Fruit fly (Drosophila melanogaster) whole organism, wandering third instar larva: ENCODE data around the gene Cubn2.

ENCODE experiments used
- Hr83 ChIP-seq: fragments of 200-300 bp; sonication (Bioruptor generic); optimal IDR thresholded peaks from 2 replicates; lab custom pipeline; 2016; ENCODE audit warnings: missing biosample characterization, mild to moderate bottlenecking, missing genetic modification characterization, moderate library complexity; ENCODE audit not compliant: poor library complexity, severe bottlenecking
- pan ChIP-seq: fragments of >200 bp; optimal IDR thresholded peaks from 2 replicates; lab custom pipeline; 2017
- psq ChIP-seq: fragments of 200-800 bp; sonication (Bioruptor generic); optimal IDR thresholded peaks from 3 replicates; lab custom pipeline; 2017; ENCODE audit warnings: missing biosample characterization, mild to moderate bottlenecking, missing genetic modification characterization, moderate library complexity
- usp ChIP-seq: fragments of >200 bp; optimal IDR thresholded peaks from 2 replicates; lab custom pipeline; 2017; ENCODE audit warnings: missing biosample characterization, missing genetic modification characterization

DNA sequence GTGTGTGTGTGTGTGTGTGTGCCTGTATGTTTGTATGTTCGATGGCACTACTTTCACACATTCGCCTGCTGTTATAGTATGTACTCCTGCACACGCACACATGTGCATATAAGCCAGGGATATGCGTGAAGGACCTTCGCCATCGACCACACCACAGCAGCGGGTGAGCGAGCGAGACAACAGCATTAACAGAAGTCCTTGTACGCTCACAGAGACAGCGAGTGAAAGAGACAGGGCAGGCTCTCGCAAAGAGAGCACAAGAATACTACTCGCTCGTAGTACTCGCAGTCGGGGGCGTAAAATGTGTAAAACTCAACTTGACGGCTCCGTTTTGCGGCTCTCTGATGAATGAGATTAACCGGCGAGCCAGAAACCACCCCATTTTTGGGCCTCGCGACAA is 49.6 kb downstream of the Cubn2 start:
- TF ChIP-seq Hr83 (GFP tag; lab: Kevin White, UChicago) (no peak), pan (lab: Kevin White, UChicago) (no peak), usp (no peak), psq (no peak)
